Worm (Caenorhabditis elegans) whole organism, L4 larva: ENCODE results near the gene metl-6.

Source experiments
- D1046.2 ChIP-seq: fragments of 200-800 bp; sonication (Bioruptor generic); IDR thresholded peaks from 2 replicates; pipeline ENCODE4 v1.3.6; 2022; ENCODE audit warnings: missing genetic modification characterization, missing compliant biosample characterization
- F37D6.2 ChIP-seq: sonication (generic microtip); optimal IDR thresholded peaks from 2 replicates; lab custom pipeline; 2016; ENCODE audit warnings: mild to moderate bottlenecking, missing genetic modification characterization, missing compliant biosample characterization
- F49E8.2 ChIP-seq: sonication (generic microtip); optimal IDR thresholded peaks from 2 replicates; lab custom pipeline; 2016; ENCODE audit warnings: missing compliant biosample characterization, mild to moderate bottlenecking, missing genetic modification characterization, borderline replicate concordance
- T20F7.1 ChIP-seq: fragments of 200-800 bp; sonication (Bioruptor generic); optimal IDR thresholded peaks from 2 replicates; lab custom pipeline; 2018; ENCODE audit warnings: mild to moderate bottlenecking, missing genetic modification characterization, missing compliant biosample characterization
- T26A8.4 ChIP-seq: fragments of 200-800 bp; sonication (Bioruptor generic); IDR thresholded peaks from 2 replicates; pipeline ENCODE4 v1.3.6; 2022; ENCODE audit warnings: missing genetic modification characterization, missing compliant biosample characterization
- Y48G9A.11 ChIP-seq: fragments of 200-800 bp; sonication (Bioruptor generic); IDR thresholded peaks from 2 replicates; pipeline ENCODE4 v1.3.6; 2022; ENCODE audit warnings: missing genetic modification reagents, missing genetic modification characterization, missing compliant biosample characterization
- Y75B8A.6 ChIP-seq: fragments of 200-800 bp; sonication (Bioruptor generic); IDR thresholded peaks from 2 replicates; pipeline ENCODE4 v1.3.6; 2022; ENCODE audit warnings: missing genetic modification reagents, missing genetic modification characterization, missing compliant biosample characterization
- ZK337.2 ChIP-seq: fragments of 200-800 bp; sonication (Bioruptor generic); IDR thresholded peaks from 2 replicates; pipeline ENCODE4 v1.3.6; 2022; ENCODE audit warnings: missing genetic modification reagents, missing genetic modification characterization, missing compliant biosample characterization
- aha-1 ChIP-seq: fragments of 150-350 bp; peaks from one replicate; lab custom pipeline; 2014; ENCODE audit warnings: missing biosample characterization, missing genetic modification characterization
- ama-1 ChIP-seq: fragments of 150-350 bp; optimal IDR thresholded peaks from 2 replicates; lab custom pipeline; 2014; ENCODE audit warnings: inconsistent platforms, mixed read lengths
- arid-1 ChIP-seq: fragments of 200-800 bp; sonication (Bioruptor generic); conservative IDR thresholded peaks from 2 replicates; pipeline ENCODE4 v1.3.6; 2022; ENCODE audit warnings: missing genetic modification reagents, missing genetic modification characterization, missing compliant biosample characterization
- attf-4 ChIP-seq: sonication (generic microtip); optimal IDR thresholded peaks from 3 replicates; lab custom pipeline; 2017; ENCODE audit warnings: missing biosample characterization, missing genetic modification characterization
- ceh-20 ChIP-seq: fragments of 200-800 bp; sonication (Bioruptor generic); IDR thresholded peaks from 2 replicates; pipeline ENCODE4 v1.3.6; 2022; ENCODE audit warnings: missing genetic modification reagents, missing genetic modification characterization, missing compliant biosample characterization
- ceh-82 ChIP-seq: sonication (generic microtip); optimal IDR thresholded peaks from 2 replicates; lab custom pipeline; 2017; ENCODE audit warnings: missing biosample characterization, missing genetic modification characterization
- daf-12 ChIP-seq: fragments of 150-350 bp; optimal IDR thresholded peaks from 2 replicates; lab custom pipeline; 2014; ENCODE audit warnings: missing biosample characterization, missing genetic modification reagents, missing genetic modification characterization
- daf-16 ChIP-seq, 3 experiments: sonication (generic microtip); optimal IDR thresholded peaks; 2 replicates each; lab custom pipeline; 2016 to 2017; ENCODE audit warnings: missing genetic modification characterization in 3 of 3, missing genetic modification reagents in 3 of 3, mild to moderate bottlenecking in 2 of 3, missing compliant biosample characterization in 2 of 3, missing biosample characterization in 1 of 3, moderate library complexity in 1 of 3
- egl-43 ChIP-seq: fragments of 200-800 bp; sonication (Bioruptor generic); IDR thresholded peaks from 2 replicates; pipeline ENCODE4 v1.3.6; 2022; ENCODE audit warnings: missing genetic modification reagents, missing genetic modification characterization, missing compliant biosample characterization
- fkh-10 ChIP-seq: fragments of 150-350 bp; optimal IDR thresholded peaks from 2 replicates; lab custom pipeline; 2014; ENCODE audit warnings: missing biosample characterization, missing genetic modification reagents, missing genetic modification characterization
- gei-8 ChIP-seq: fragments of 200-800 bp; sonication (Bioruptor generic); optimal IDR thresholded peaks from 2 replicates; lab custom pipeline; 2018; ENCODE audit warnings: mild to moderate bottlenecking, missing genetic modification characterization, missing compliant biosample characterization
- hif-1 ChIP-seq, 2 experiments: sonication (generic microtip); optimal IDR thresholded peaks; 2 replicates each; lab custom pipeline; 2016 to 2017; ENCODE audit warnings: missing compliant biosample characterization in 2 of 2, missing genetic modification characterization in 2 of 2, missing genetic modification reagents in 2 of 2, missing genotype in 2 of 2, mild to moderate bottlenecking in 1 of 2
- hlh-11 ChIP-seq: fragments of 200-800 bp; sonication (Bioruptor generic); optimal IDR thresholded peaks from 2 replicates; lab custom pipeline; 2018; ENCODE audit warnings: mild to moderate bottlenecking, missing genetic modification characterization, missing compliant biosample characterization
- hmg-1.1 ChIP-seq: fragments of 200-800 bp; sonication (Bioruptor generic); IDR thresholded peaks from 2 replicates; pipeline ENCODE4 v1.3.6; 2022; ENCODE audit warnings: missing genetic modification reagents, missing genetic modification characterization, missing compliant biosample characterization
- jun-1 ChIP-seq: fragments of 150-350 bp; optimal IDR thresholded peaks from 2 replicates; lab custom pipeline; 2014; ENCODE audit warnings: missing biosample characterization, missing genetic modification reagents, missing genetic modification characterization
- lim-7 ChIP-seq: fragments of 200-800 bp; sonication (Bioruptor generic); IDR thresholded peaks from 2 replicates; pipeline ENCODE4 v1.3.6; 2022; ENCODE audit warnings: missing genetic modification characterization, missing compliant biosample characterization
- lin-13 ChIP-seq: fragments of 150-350 bp; optimal IDR thresholded peaks from 2 replicates; lab custom pipeline; 2014; ENCODE audit warnings: missing biosample characterization, missing genetic modification reagents, missing genetic modification characterization
- lsy-2 ChIP-seq, 2 experiments: fragments of 150-350 bp in 1 of 2; sonication (generic microtip) in 1 of 2; optimal IDR thresholded peaks; 2 replicates each; lab custom pipeline; 2014 to 2017; ENCODE audit warnings: missing biosample characterization in 2 of 2, missing genetic modification characterization in 2 of 2
- madf-9 ChIP-seq: fragments of 200-800 bp; sonication (Bioruptor generic); conservative IDR thresholded peaks from 2 replicates; pipeline ENCODE4 v1.3.6; 2022; ENCODE audit warnings: missing genetic modification reagents, missing genetic modification characterization, missing compliant biosample characterization
- mdt-29 ChIP-seq: fragments of 200-800 bp; sonication (Bioruptor generic); IDR thresholded peaks from 2 replicates; pipeline ENCODE4 v1.3.6; 2022; ENCODE audit warnings: missing genetic modification reagents, missing genetic modification characterization, missing compliant biosample characterization
- mep-1 ChIP-seq: fragments of 150-350 bp; sonication (generic microtip); optimal IDR thresholded peaks from 3 replicates; lab custom pipeline; 2014; ENCODE audit warnings: missing biosample characterization, missing genetic modification characterization
- nhr-28 ChIP-seq: fragments of 150-350 bp; optimal IDR thresholded peaks from 2 replicates; lab custom pipeline; 2014; ENCODE audit warnings: missing biosample characterization, missing genetic modification characterization
- nhr-6 ChIP-seq: fragments of 150-350 bp; optimal IDR thresholded peaks from 2 replicates; lab custom pipeline; 2014; ENCODE audit warnings: missing biosample characterization, missing genetic modification characterization
- pqm-1 ChIP-seq: sonication (generic microtip); optimal IDR thresholded peaks from 2 replicates; lab custom pipeline; 2017; ENCODE audit warnings: missing biosample characterization, missing genetic modification characterization
- saeg-2 ChIP-seq: fragments of 200-800 bp; sonication (Bioruptor generic); IDR thresholded peaks from 2 replicates; pipeline ENCODE4 v1.3.6; 2022; ENCODE audit warnings: missing genetic modification reagents, missing genetic modification characterization, missing compliant biosample characterization
- skn-1 ChIP-seq: fragments of 150-350 bp; optimal IDR thresholded peaks from 2 replicates; lab custom pipeline; 2014; ENCODE audit warnings: missing biosample characterization, missing genetic modification characterization
- spr-1 ChIP-seq: sonication (generic microtip); optimal IDR thresholded peaks from 2 replicates; lab custom pipeline; 2016; ENCODE audit warnings: mild to moderate bottlenecking, missing genetic modification characterization, missing compliant biosample characterization
- spr-3 ChIP-seq: fragments of 200-800 bp; sonication (Bioruptor generic); optimal IDR thresholded peaks from 2 replicates; lab custom pipeline; 2018; ENCODE audit warnings: mild to moderate bottlenecking, missing genetic modification characterization, missing compliant biosample characterization
- tra-1 ChIP-seq: fragments of 200-800 bp; sonication (Bioruptor generic); IDR thresholded peaks from 2 replicates; pipeline ENCODE4 v1.3.6; 2022; ENCODE audit warnings: missing genetic modification reagents, missing genetic modification characterization, missing compliant biosample characterization
- unc-130 ChIP-seq: sonication (generic microtip); optimal IDR thresholded peaks from 2 replicates; lab custom pipeline; 2016; ENCODE audit warnings: missing genetic modification reagents, missing genetic modification characterization, missing compliant biosample characterization
- unc-39 ChIP-seq: sonication (generic microtip); optimal IDR thresholded peaks from 2 replicates; lab custom pipeline; 2017; ENCODE audit warnings: missing biosample characterization, missing genetic modification characterization
- unc-62 ChIP-seq, 3 experiments: fragments of 150-350 bp in 1 of 3; sonication (generic microtip); optimal IDR thresholded peaks in 2 of 3; peaks in 1 of 3; 1 replicate in 1 of 3; 2 replicates in 2 of 3; lab custom pipeline; 2014 to 2017; ENCODE audit warnings: missing biosample characterization in 3 of 3, missing genetic modification characterization in 3 of 3, missing genetic modification reagents in 3 of 3, missing genotype in 1 of 3
- zag-1 ChIP-seq: fragments of 150-350 bp; optimal IDR thresholded peaks from 2 replicates; lab custom pipeline; 2014; ENCODE audit warnings: missing biosample characterization, missing genetic modification characterization
- zfp-2 ChIP-seq: sonication (generic microtip); optimal IDR thresholded peaks from 2 replicates; lab custom pipeline; 2016; ENCODE audit warnings: mild to moderate bottlenecking, missing genetic modification characterization, missing compliant biosample characterization
- zfp-3 ChIP-seq: fragments of 200-800 bp; sonication (Bioruptor generic); conservative IDR thresholded peaks from 2 replicates; pipeline ENCODE4 v1.3.6; 2022; ENCODE audit warnings: missing genetic modification reagents, missing genetic modification characterization, missing compliant biosample characterization
- zip-2 ChIP-seq: fragments of 150-350 bp; optimal IDR thresholded peaks from 2 replicates; lab custom pipeline; 2014; ENCODE audit warnings: missing biosample characterization, missing genetic modification characterization

Gene metl-6

DNA sequence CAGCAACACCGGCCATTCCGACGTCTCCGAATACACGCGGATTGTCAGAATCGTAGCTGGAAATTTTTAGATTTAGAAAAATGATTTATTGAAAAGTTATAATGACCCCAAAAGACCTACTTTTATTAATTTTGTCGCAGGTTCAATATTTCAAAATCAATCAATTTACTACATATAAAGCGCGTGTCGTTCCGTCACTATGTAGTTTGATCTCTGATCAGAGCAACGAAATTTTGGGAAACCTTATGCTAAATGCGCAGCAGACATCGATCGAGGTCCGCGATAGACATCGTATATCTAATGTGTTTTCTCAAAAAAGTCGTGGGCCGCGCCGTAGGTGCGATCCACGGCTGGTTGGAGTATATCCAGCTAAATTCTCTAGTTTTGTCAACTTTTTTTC lies 15.0 kb downstream of the metl-6 start:
- no peak for TF ChIP-seq nhr-6 (tag; lab: Kevin White, UChicago)
- no peak for TF ChIP-seq zag-1
- no peak for TF ChIP-seq fkh-10 (GFP tag; lab: Kevin White, UChicago)
- TF ChIP-seq aha-1: no peak
- no peak for TF ChIP-seq gei-8 (GFP tag; lab: Kevin White, UChicago)

DNA sequence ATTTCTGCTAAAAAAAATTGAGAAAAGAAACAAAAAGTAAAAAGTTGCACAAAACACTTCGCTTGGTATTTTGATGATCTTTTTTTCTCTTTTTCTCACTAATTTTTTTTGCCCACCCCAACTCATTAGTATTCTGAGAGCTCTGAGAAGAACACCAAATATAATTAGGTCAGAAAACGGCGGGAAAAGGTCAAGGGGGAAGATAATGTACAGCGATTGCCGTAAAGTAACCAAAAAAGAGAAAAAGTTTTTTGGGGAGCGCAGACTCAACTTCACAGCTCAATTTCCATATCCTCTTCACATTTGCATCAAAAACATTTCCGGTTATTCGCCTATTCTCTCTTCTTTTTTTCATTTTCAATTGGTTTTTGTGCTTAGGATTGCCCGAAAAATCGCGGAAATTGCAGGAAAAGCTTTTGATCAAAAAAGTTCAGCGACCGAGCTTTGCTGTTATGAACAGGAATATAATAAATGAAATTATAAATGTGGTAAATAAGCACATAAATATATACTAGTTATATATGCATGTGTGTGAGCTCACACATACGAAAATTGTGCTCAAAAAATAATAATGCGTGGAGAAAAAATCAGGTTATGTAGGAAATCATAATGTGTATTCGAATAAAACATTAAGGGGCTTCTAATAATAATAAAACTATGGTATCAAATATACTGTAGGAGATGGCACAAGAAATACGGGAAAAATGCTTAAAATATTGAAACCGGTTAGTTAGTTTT lies 18.8 kb downstream of the metl-6 start:
- TF ChIP-seq saeg-2 (GFP tag; lab: Robert Waterston, UW) (no peak), hif-1 (tag; optimal IDR thresholded peaks at IDR 0.05; lab: Kevin White, UChicago) (peak in 1 of 2 experiments; percentile 20), zfp-3 (GFP tag; lab: Robert Waterston, UW) (peak; percentile 69; the same call in 1 of the 2 replicates), Y75B8A.6 (GFP tag; lab: Robert Waterston, UW) (0 out of 2 replicates have a peak, but pooled peaks have one; percentile 28), mep-1 (peak; percentile 57), T20F7.1 (GFP tag; lab: Kevin White, UChicago) (peak; percentile 21), arid-1 (GFP tag; lab: Robert Waterston, UW) (0 out of 2 replicates have a peak, but pooled peaks have one; percentile 49), zfp-2 (tag; lab: Kevin White, UChicago) (no peak), skn-1 (tag; lab: Kevin White, UChicago) (no peak), ama-1 (lab: Kevin White, UChicago) (peak; percentile 76), T26A8.4 (0 out of 2 replicates have a peak, but pooled peaks have one; percentile 53), ZK337.2 (GFP tag; lab: Robert Waterston, UW) (no peak), unc-130 (GFP tag; lab: Kevin White, UChicago) (no peak), hlh-11 (peak; percentile 13), unc-39 (tag; lab: Kevin White, UChicago) (no peak), unc-62 (GFP tag; optimal IDR thresholded peaks at IDR 0.05 in 1 of 2; lab: Kevin White, UChicago) (peak in 1 of 2 experiments; percentile 98), unc-62 (tag; optimal IDR thresholded peaks at IDR 0.05; lab: Kevin White, UChicago) (no peak), egl-43 (GFP tag; lab: Robert Waterston, UW) (peak; percentile 64; the same call in 1 of the 2 replicates), tra-1 (GFP tag; lab: Robert Waterston, UW) (0 out of 2 replicates have a peak, but pooled peaks have one; percentile 8), spr-1 (tag; lab: Kevin White, UChicago) (no peak), lsy-2 (tag; optimal IDR thresholded peaks at IDR 0.05; lab: Kevin White, UChicago) (peak in 1 of 2 experiments; percentile 3), spr-3 (GFP tag; lab: Kevin White, UChicago) (no peak), attf-4 (no peak), mdt-29 (GFP tag; lab: Robert Waterston, UW) (peak; percentile 36; the same call in 1 of the 2 replicates), ceh-20 (GFP tag; lab: Robert Waterston, UW) (no peak), daf-16 (GFP tag; optimal IDR thresholded peaks at IDR 0.05; lab: Kevin White, UChicago) (peak in 1 of 2 experiments; percentile 67), daf-16 (tag; optimal IDR thresholded peaks at IDR 0.05; lab: Kevin White, UChicago) (peak; percentile 6), ceh-82 (tag; lab: Kevin White, UChicago) (no peak)

DNA sequence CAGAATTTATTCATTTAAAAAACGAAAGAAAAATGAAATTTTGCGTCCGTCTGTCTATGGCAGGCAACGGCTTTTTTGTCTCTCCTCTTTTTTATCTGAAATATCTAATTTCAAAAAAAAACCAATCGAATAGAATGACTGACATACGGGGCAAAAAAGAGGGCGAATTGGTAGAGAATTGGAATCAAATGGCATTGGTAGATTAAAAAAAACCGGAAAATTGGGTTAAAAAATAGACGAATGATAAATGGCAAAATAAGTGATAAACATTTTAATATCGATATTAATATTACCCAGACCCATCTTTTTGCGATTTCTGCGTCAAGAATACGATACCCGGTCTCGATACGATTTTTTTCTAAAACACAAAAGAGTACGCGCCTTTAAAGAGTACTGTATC lies 20.0 kb downstream of the metl-6 start, which contains the start of gene tir-1:
Gene tir-1 (minus strand): TSS at position 101 of the 400 bp plus-strand sequence.
- TF ChIP-seq zip-2 (tag; lab: Kevin White, UChicago): no peak
- no peak for TF ChIP-seq Y48G9A.11
- TF ChIP-seq jun-1 (tag; lab: Kevin White, UChicago): no peak
- TF ChIP-seq pqm-1 (tag; lab: Kevin White, UChicago): no peak
- TF ChIP-seq ZK337.2 (GFP tag; lab: Robert Waterston, UW): no peak
- TF ChIP-seq zag-1: no peak
- no peak for TF ChIP-seq lin-13
- no peak for TF ChIP-seq daf-12 (tag; lab: Kevin White, UChicago)
- TF ChIP-seq madf-9 (GFP tag; lab: Robert Waterston, UW): no peak
- no peak for TF ChIP-seq lim-7
- no peak for TF ChIP-seq D1046.2 (GFP tag; lab: Robert Waterston, UW)
- TF ChIP-seq F37D6.2 (tag; lab: Kevin White, UChicago): no peak
- no peak for TF ChIP-seq T20F7.1 (GFP tag; lab: Kevin White, UChicago)
- TF ChIP-seq nhr-28 (tag; lab: Kevin White, UChicago): no peak
- no peak for TF ChIP-seq ceh-20 (GFP tag; lab: Robert Waterston, UW)
- no peak for TF ChIP-seq skn-1 (tag; lab: Kevin White, UChicago)
- no peak for TF ChIP-seq hmg-1.1
- TF ChIP-seq F49E8.2 (tag; lab: Kevin White, UChicago): no peak
